Fruit fly (Drosophila melanogaster) whole organism, embryonic: ENCODE data around the gene CG12998.

ENCODE experiments used
- Ada2b ChIP-seq: fragments of 200-800 bp; sonication (Bioruptor generic); IDR thresholded peaks from 2 replicates; pipeline ENCODE4 v1.3.6; 2022; ENCODE audit warnings: missing biosample characterization, missing genetic modification characterization
- CG10267 ChIP-seq: fragments of 200-800 bp; sonication (Bioruptor generic); optimal IDR thresholded peaks from 2 replicates; lab custom pipeline; 2018; ENCODE audit warnings: missing biosample characterization, mild to moderate bottlenecking, missing genetic modification characterization, moderate library complexity
- CG10431 ChIP-seq: fragments of 200-800 bp; sonication (Bioruptor generic); optimal IDR thresholded peaks from 3 replicates; lab custom pipeline; 2018; ENCODE audit warnings: missing biosample characterization, mild to moderate bottlenecking, missing genetic modification characterization
- CG14965 ChIP-seq: fragments of 200-800 bp; sonication (Bioruptor generic); optimal IDR thresholded peaks from 2 replicates; lab custom pipeline; 2016; ENCODE audit warnings: missing biosample characterization, missing genetic modification characterization, borderline replicate concordance
- CG15514 ChIP-seq: fragments of 200-800 bp; sonication (Bioruptor generic); optimal IDR thresholded peaks from 3 replicates; lab custom pipeline; 2017; ENCODE audit warnings: missing biosample characterization, missing genetic modification characterization, mild to moderate bottlenecking, moderate library complexity, missing genetic modification reagents
- CG18619 ChIP-seq: fragments of 200-800 bp; sonication (Bioruptor generic); optimal IDR thresholded peaks from 3 replicates; lab custom pipeline; 2017; ENCODE audit warnings: missing biosample characterization, mild to moderate bottlenecking, missing genetic modification characterization
- CG2678 ChIP-seq: fragments of 200-800 bp; sonication (Bioruptor generic); optimal IDR thresholded peaks from 3 replicates; lab custom pipeline; 2019; ENCODE audit warnings: missing biosample characterization, mild to moderate bottlenecking, missing genetic modification characterization, moderate library complexity
- CG2875 ChIP-seq: fragments of 200-800 bp; sonication (Bioruptor generic); optimal IDR thresholded peaks from 2 replicates; lab custom pipeline; 2017; ENCODE audit warnings: missing biosample characterization, mild to moderate bottlenecking, missing genetic modification characterization, missing genetic modification reagents
- CG3995 ChIP-seq: fragments of 200-800 bp; sonication (Bioruptor generic); optimal IDR thresholded peaks from 3 replicates; lab custom pipeline; 2016; ENCODE audit warnings: missing biosample characterization, missing genetic modification characterization
- CG6654 ChIP-seq: fragments of 200-800 bp; sonication (Bioruptor generic); optimal IDR thresholded peaks from 2 replicates; lab custom pipeline; 2017; ENCODE audit warnings: missing biosample characterization, mild to moderate bottlenecking, missing genetic modification characterization
- CG6689 ChIP-seq: fragments of 200-800 bp; sonication (Bioruptor generic); IDR thresholded peaks from 2 replicates; pipeline ENCODE4 v1.3.6; 2022; ENCODE audit warnings: missing biosample characterization, missing genetic modification characterization
- CG9876 ChIP-seq: fragments of 200-800 bp; sonication (Bioruptor generic); optimal IDR thresholded peaks from 2 replicates; lab custom pipeline; 2016; ENCODE audit warnings: missing biosample characterization, missing genetic modification characterization
- CoRest ChIP-seq: fragments of 200-800 bp; sonication (Bioruptor generic); optimal IDR thresholded peaks from 3 replicates; lab custom pipeline; 2018; ENCODE audit warnings: missing biosample characterization, mild to moderate bottlenecking, missing genetic modification characterization, moderate library complexity
- Deaf1 ChIP-seq: fragments of 200-800 bp; optimal IDR thresholded peaks from 3 replicates; lab custom pipeline; 2019; ENCODE audit warnings: missing biosample characterization, mild to moderate bottlenecking, missing genetic modification characterization, moderate library complexity
- Eip74EF ChIP-seq, 2 experiments: fragments of 200-800 bp in 1 of 2; fragments of >200 bp in 1 of 2; sonication (Bioruptor generic) in 1 of 2; optimal IDR thresholded peaks; 2 replicates each; lab custom pipeline; 2017 to 2019; ENCODE audit warnings: missing biosample characterization in 2 of 2, missing genetic modification characterization in 2 of 2, mild to moderate bottlenecking in 1 of 2, moderate library complexity in 1 of 2
- Ets97D ChIP-seq: fragments of 200-800 bp; sonication (Bioruptor generic); optimal IDR thresholded peaks from 3 replicates; lab custom pipeline; 2016; ENCODE audit warnings: missing biosample characterization, missing genetic modification characterization
- Fer1 ChIP-seq: fragments of 200-800 bp; sonication (Bioruptor generic); optimal IDR thresholded peaks from 2 replicates; lab custom pipeline; 2017; ENCODE audit warnings: missing biosample characterization, mild to moderate bottlenecking, missing genetic modification characterization
- Gug ChIP-seq: fragments of 200-800 bp; sonication (Bioruptor generic); IDR thresholded peaks from 4 replicates; pipeline ENCODE4 v1.3.6; 2022; ENCODE audit warnings: missing biosample characterization, missing genetic modification characterization
- H2.0 ChIP-seq: fragments of 200-800 bp; sonication (Bioruptor generic); IDR thresholded peaks from 2 replicates; pipeline ENCODE4 v1.3.6; 2022; ENCODE audit warnings: missing biosample characterization, missing genetic modification characterization
- HLH54F ChIP-seq: fragments of 200-800 bp; sonication (Bioruptor generic); optimal IDR thresholded peaks from 3 replicates; lab custom pipeline; 2016; ENCODE audit warnings: missing biosample characterization, missing genetic modification characterization
- Med ChIP-seq: fragments of 200-800 bp; sonication (Bioruptor generic); peaks from one replicate; lab custom pipeline; 2016; ENCODE audit warnings: missing biosample characterization, missing genetic modification characterization, mild to moderate bottlenecking, inconsistent platforms, moderate library complexity
- Neu2 ChIP-seq: fragments of 200-800 bp; sonication (Bioruptor generic); optimal IDR thresholded peaks from 3 replicates; lab custom pipeline; 2016; ENCODE audit warnings: missing biosample characterization, missing genetic modification characterization, borderline replicate concordance
- NfI ChIP-seq: fragments of 200-800 bp; sonication (Bioruptor generic); optimal IDR thresholded peaks from 3 replicates; lab custom pipeline; 2018; ENCODE audit warnings: missing biosample characterization, mild to moderate bottlenecking, missing genetic modification characterization, moderate library complexity
- Oaz ChIP-seq: fragments of 200-800 bp; sonication (Bioruptor generic); IDR thresholded peaks from 2 replicates; pipeline ENCODE4 v1.3.6; 2022; ENCODE audit warnings: missing biosample characterization, missing genetic modification characterization
- Optix ChIP-seq: fragments of 200-800 bp; sonication (Bioruptor generic); IDR thresholded peaks from 3 replicates; pipeline ENCODE4 v1.3.6; 2022; ENCODE audit warnings: missing biosample characterization, missing genetic modification characterization
- TFAM ChIP-seq: fragments of 200-800 bp; sonication (Bioruptor generic); optimal IDR thresholded peaks from 2 replicates; lab custom pipeline; 2017; ENCODE audit warnings: missing biosample characterization, missing genetic modification characterization, inconsistent platforms
- Vsx1 ChIP-seq: fragments of 200-800 bp; sonication (Bioruptor generic); optimal IDR thresholded peaks from 2 replicates; lab custom pipeline; 2017; ENCODE audit warnings: missing biosample characterization, mild to moderate bottlenecking, missing genetic modification characterization, missing genetic modification reagents
- br ChIP-seq: fragments of >200 bp; optimal IDR thresholded peaks from 2 replicates; lab custom pipeline; 2017
- cg ChIP-seq: fragments of 200-800 bp; sonication (Bioruptor generic); optimal IDR thresholded peaks from 3 replicates; lab custom pipeline; 2019; ENCODE audit warnings: missing biosample characterization, mild to moderate bottlenecking, missing genetic modification characterization, moderate library complexity
- chinmo ChIP-seq: fragments of 200-800 bp; sonication (Bioruptor generic); IDR thresholded peaks from 4 replicates; pipeline ENCODE4 v1.3.6; 2022; ENCODE audit warnings: missing biosample characterization, missing genetic modification characterization; ENCODE audit not compliant: partially characterized antibody
- chm ChIP-seq: fragments of 200-800 bp; sonication (Bioruptor generic); IDR thresholded peaks from 2 replicates; pipeline ENCODE4 v1.3.6; 2022; ENCODE audit warnings: missing biosample characterization, missing genetic modification characterization
- corto ChIP-seq: fragments of 200-800 bp; sonication (Bioruptor generic); optimal IDR thresholded peaks from 2 replicates; lab custom pipeline; 2016; ENCODE audit warnings: missing biosample characterization, mild to moderate bottlenecking, missing genetic modification characterization, moderate library complexity
- gcm2 ChIP-seq: fragments of 200-800 bp; sonication (Bioruptor generic); optimal IDR thresholded peaks from 2 replicates; lab custom pipeline; 2016; ENCODE audit warnings: missing biosample characterization, missing genetic modification characterization
- grn ChIP-seq: fragments of 200-800 bp; sonication (Bioruptor generic); optimal IDR thresholded peaks from 3 replicates; lab custom pipeline; 2017; ENCODE audit warnings: missing biosample characterization, missing genetic modification characterization
- gsb ChIP-seq: fragments of 200-800 bp; sonication (Bioruptor generic); IDR thresholded peaks from 2 replicates; pipeline ENCODE4 v1.3.6; 2022; ENCODE audit warnings: missing biosample characterization, missing genetic modification characterization
- gt ChIP-seq: fragments of 200-800 bp; sonication (Bioruptor generic); IDR thresholded peaks from 2 replicates; pipeline ENCODE4 v1.3.6; 2022; ENCODE audit warnings: missing biosample characterization, missing genetic modification characterization
- kni ChIP-seq: fragments of 200-800 bp; sonication (Bioruptor generic); optimal IDR thresholded peaks from 3 replicates; lab custom pipeline; 2017; ENCODE audit warnings: mild to moderate bottlenecking, missing biosample characterization, missing genetic modification reagents, missing genetic modification characterization
- odd ChIP-seq: fragments of 200-800 bp; sonication (Bioruptor generic); optimal IDR thresholded peaks from 2 replicates; lab custom pipeline; 2017; ENCODE audit warnings: missing biosample characterization, mild to moderate bottlenecking, missing genetic modification characterization
- p53 ChIP-seq: fragments of 200-800 bp; sonication (Bioruptor generic); optimal IDR thresholded peaks from 2 replicates; lab custom pipeline; 2016; ENCODE audit warnings: missing biosample characterization, missing genetic modification characterization
- pnt ChIP-seq: fragments of 200-800 bp; sonication (Bioruptor generic); optimal IDR thresholded peaks from 3 replicates; lab custom pipeline; 2016; ENCODE audit warnings: missing biosample characterization, missing genetic modification characterization
- ro ChIP-seq: fragments of 200-800 bp; sonication (Bioruptor generic); IDR thresholded peaks from 2 replicates; pipeline ENCODE4 v1.3.6; 2022; ENCODE audit warnings: missing biosample characterization, missing genetic modification characterization
- scrt ChIP-seq: fragments of 200-800 bp; sonication (Bioruptor generic); optimal IDR thresholded peaks from 2 replicates; lab custom pipeline; 2018; ENCODE audit warnings: missing biosample characterization, mild to moderate bottlenecking, missing genetic modification characterization, moderate library complexity
- sd ChIP-seq: fragments of 200-800 bp; sonication (Bioruptor generic); optimal IDR thresholded peaks from 3 replicates; lab custom pipeline; 2018; ENCODE audit warnings: missing biosample characterization, mild to moderate bottlenecking, missing genetic modification characterization, moderate library complexity
- sna ChIP-seq: fragments of 200-800 bp; sonication (Bioruptor generic); IDR thresholded peaks from 2 replicates; pipeline ENCODE4 v1.3.6; 2022; ENCODE audit warnings: missing biosample characterization, missing genetic modification characterization; ENCODE audit not compliant: partially characterized antibody
- sqz ChIP-seq: fragments of 200-800 bp; sonication (Bioruptor generic); optimal IDR thresholded peaks from 3 replicates; lab custom pipeline; 2018; ENCODE audit warnings: missing biosample characterization, mild to moderate bottlenecking, missing genetic modification characterization
- stc ChIP-seq: fragments of 200-800 bp; sonication (Bioruptor generic); IDR thresholded peaks from 2 replicates; pipeline ENCODE4 v1.3.6; 2022; ENCODE audit warnings: missing biosample characterization, missing genetic modification characterization
- tap ChIP-seq: fragments of 200-800 bp; optimal IDR thresholded peaks from 3 replicates; lab custom pipeline; 2019; ENCODE audit warnings: missing biosample characterization, mild to moderate bottlenecking, missing genetic modification characterization, moderate library complexity
- yki ChIP-seq: fragments of >200 bp; optimal IDR thresholded peaks from 3 replicates; lab custom pipeline; 2018

The CG12998 gene

DNA sequence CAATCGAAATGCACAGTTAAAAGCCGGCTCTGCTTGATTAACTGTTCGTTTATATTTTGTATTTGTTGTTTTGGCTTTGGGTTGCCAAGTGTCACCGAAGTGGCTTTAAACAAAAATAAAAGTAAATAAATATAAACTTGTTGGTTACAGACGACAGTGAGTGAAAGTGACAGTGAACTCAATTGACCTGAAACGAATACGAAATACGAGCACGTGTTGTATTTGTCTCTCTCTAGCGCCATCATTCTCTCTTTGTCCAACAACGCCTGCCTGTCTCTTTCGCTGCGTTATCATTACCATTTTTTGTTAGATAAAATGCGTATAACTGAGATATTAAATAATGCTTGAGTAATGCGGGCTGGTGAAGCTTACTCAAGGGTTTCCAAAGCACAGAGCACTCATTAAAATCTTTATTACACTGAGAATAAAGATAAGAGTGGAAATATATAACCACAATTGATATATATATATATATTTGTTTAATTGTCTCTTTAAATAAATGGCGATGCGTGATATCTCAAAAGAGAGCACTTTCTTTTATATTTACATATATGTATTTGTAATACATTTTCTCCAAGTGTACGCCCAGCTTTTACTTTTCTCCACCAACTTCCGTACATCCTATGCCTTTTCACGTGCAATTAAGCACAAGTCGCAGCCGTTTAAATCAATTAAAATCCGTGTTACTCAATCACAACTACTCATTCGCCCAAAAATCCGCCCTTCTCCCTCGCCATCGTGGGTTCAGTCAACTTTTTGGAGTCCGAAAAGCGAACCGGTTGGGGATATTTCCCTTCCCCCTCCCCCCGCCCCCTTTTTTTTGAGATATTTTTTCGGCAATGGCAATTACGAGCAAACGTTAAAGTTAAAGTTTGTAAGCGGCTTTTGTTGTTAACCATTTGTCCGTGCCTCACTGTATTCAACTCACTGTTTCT, 36.9 kb upstream of the CG12998 start (continued):
- TF ChIP-seq gt (no peak), CoRest (peak; percentile 18), CG6654 (GFP tag; lab: Kevin White, UChicago) (no peak), pnt (no peak), tap (tag; lab: Kevin White, UChicago) (no peak), Ets97D (GFP tag; lab: Kevin White, UChicago) (no peak), stc (GFP tag; lab: Robert Waterston, UW) (no peak), yki (lab: Kevin White, UChicago) (no peak), NfI (GFP tag; lab: Kevin White, UChicago) (no peak), CG10431 (GFP tag; lab: Kevin White, UChicago) (no peak), sna (GFP tag; lab: Robert Waterston, UW) (no peak), Oaz (GFP tag; lab: Robert Waterston, UW) (no peak), Med (GFP tag; lab: Kevin White, UChicago) (peak; percentile 36), p53 (GFP tag; lab: Kevin White, UChicago) (no peak), CG2875 (GFP tag; lab: Kevin White, UChicago) (no peak), odd (GFP tag; lab: Kevin White, UChicago) (no peak), chm (no peak), CG9876 (GFP tag; lab: Kevin White, UChicago) (no peak), kni (GFP tag; lab: Kevin White, UChicago) (no peak), scrt (GFP tag; lab: Kevin White, UChicago) (no peak), CG14965 (GFP tag; lab: Kevin White, UChicago) (no peak), gsb (GFP tag; lab: Robert Waterston, UW) (no peak), Optix (GFP tag; lab: Robert Waterston, UW) (no peak), CG18619 (GFP tag; lab: Kevin White, UChicago) (no peak), Deaf1 (tag; lab: Kevin White, UChicago) (no peak), CG3995 (GFP tag; lab: Kevin White, UChicago) (no peak), CG10267 (tag; lab: Kevin White, UChicago) (peak; percentile 3), HLH54F (GFP tag; lab: Kevin White, UChicago) (no peak), Neu2 (GFP tag; lab: Kevin White, UChicago) (no peak), gcm2 (GFP tag; lab: Kevin White, UChicago) (no peak)
- TF ChIP-seq, all 482 proteins: peak for 85

dm6 chrX:17183486-17183885, 35.0 kb upstream of the CG12998 start:
- no peak for TF ChIP-seq br (lab: Kevin White, UChicago)
- no peak for TF ChIP-seq H2.0 (GFP tag; lab: Robert Waterston, UW)
- TF ChIP-seq CG6689 (GFP tag; lab: Robert Waterston, UW): no peak
- no peak for TF ChIP-seq TFAM (GFP tag; lab: Kevin White, UChicago)
- no peak for TF ChIP-seq CG15514 (GFP tag; lab: Kevin White, UChicago)
- no peak for TF ChIP-seq corto (GFP tag; lab: Kevin White, UChicago)
- no peak for TF ChIP-seq ro (GFP tag; lab: Robert Waterston, UW)

DNA sequence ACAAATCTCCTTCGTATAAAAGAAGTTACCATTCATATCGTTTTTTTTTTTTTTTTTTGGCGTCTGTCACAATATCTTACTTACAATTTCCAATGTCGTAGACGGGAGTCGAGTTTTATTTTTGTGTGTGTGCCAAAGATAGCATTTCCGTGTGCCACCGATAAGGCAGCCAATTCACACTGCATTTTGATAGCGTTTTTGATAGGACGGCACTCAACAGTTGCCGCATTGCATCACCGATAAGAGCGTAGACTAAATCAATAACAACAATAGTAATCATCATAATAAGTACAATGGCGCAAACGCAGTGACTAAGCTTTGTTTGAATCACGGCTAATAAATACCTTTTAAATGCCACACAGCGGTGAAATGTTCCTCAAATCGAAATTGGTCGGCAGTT, 32.0 kb upstream of the CG12998 start:
- TF ChIP-seq cg (GFP tag; lab: Kevin White, UChicago): peak; percentile 0
- peak; percentile 87 for TF ChIP-seq grn (GFP tag; lab: Kevin White, UChicago)
- TF ChIP-seq sd (tag; lab: Kevin White, UChicago): peak; percentile 12
- no peak for TF ChIP-seq Ada2b (GFP tag; lab: Robert Waterston, UW)
- no peak for TF ChIP-seq CG2678
- peak in 1 of 2 experiments; percentile 8 for TF ChIP-seq Eip74EF (GFP tag; optimal IDR thresholded peaks at IDR 0.05; lab: Kevin White, UChicago)
- TF ChIP-seq sqz: peak; percentile 24
- TF ChIP-seq chinmo (GFP tag; lab: Robert Waterston, UW): 0 out of 4 replicates have a peak, but pooled peaks have one; percentile 31
- TF ChIP-seq Fer1 (GFP tag; lab: Kevin White, UChicago): no peak
- peak; percentile 11 for TF ChIP-seq Vsx1 (GFP tag; lab: Kevin White, UChicago)
- TF ChIP-seq Gug: no peak
